Worm (Caenorhabditis elegans) whole organism, midembryonic: ENCODE data around the gene F42E11.3.

ENCODE experiments used
- T22C8.4 ChIP-seq: fragments of 200-800 bp; sonication (Bioruptor generic); IDR thresholded peaks from 2 replicates; pipeline ENCODE4 v1.3.6; 2022; ENCODE audit warnings: missing genetic modification characterization, missing compliant biosample characterization
- cog-1 ChIP-seq: sonication (generic microtip); optimal IDR thresholded peaks from 2 replicates; lab custom pipeline; 2016; ENCODE audit warnings: missing genetic modification characterization, missing compliant biosample characterization
- flt-1 ChIP-seq: fragments of 200-800 bp; sonication (Bioruptor generic); IDR thresholded peaks from 2 replicates; pipeline ENCODE4 v1.3.6; 2022; ENCODE audit warnings: missing genetic modification characterization, missing compliant biosample characterization
- klf-2 ChIP-seq: fragments of 200-800 bp; sonication (Bioruptor generic); conservative IDR thresholded peaks from 2 replicates; pipeline ENCODE4 v1.3.6; 2022; ENCODE audit warnings: missing genetic modification reagents, missing genetic modification characterization, missing compliant biosample characterization
- med-1 ChIP-seq: sonication (generic microtip); optimal IDR thresholded peaks from 2 replicates; lab custom pipeline; 2017; ENCODE audit warnings: missing genetic modification characterization, mild to moderate bottlenecking, missing compliant biosample characterization, antibody characterized with exemption, missing genetic modification reagents; ENCODE audit not compliant: insufficient read depth
- ref-1 ChIP-seq: fragments of 200-800 bp; sonication (Bioruptor generic); conservative IDR thresholded peaks from 2 replicates; pipeline ENCODE4 v1.3.6; 2022; ENCODE audit warnings: missing genetic modification reagents, missing genetic modification characterization, missing compliant biosample characterization
- tab-1 ChIP-seq: fragments of 200-800 bp; sonication (Bioruptor generic); IDR thresholded peaks from 2 replicates; pipeline ENCODE4 v1.3.6; 2022; ENCODE audit warnings: missing genetic modification characterization, missing compliant biosample characterization
- ztf-23 ChIP-seq: fragments of 200-800 bp; sonication (Bioruptor generic); IDR thresholded peaks from 2 replicates; pipeline ENCODE4 v1.3.6; 2022; ENCODE audit warnings: missing genetic modification reagents, missing genetic modification characterization, missing compliant biosample characterization
- ztf-29 ChIP-seq: fragments of 200-800 bp; sonication (Bioruptor generic); IDR thresholded peaks from 2 replicates; pipeline ENCODE4 v1.3.6; 2022; ENCODE audit warnings: missing genetic modification reagents, missing genetic modification characterization, missing compliant biosample characterization

Gene F42E11.3

DNA sequence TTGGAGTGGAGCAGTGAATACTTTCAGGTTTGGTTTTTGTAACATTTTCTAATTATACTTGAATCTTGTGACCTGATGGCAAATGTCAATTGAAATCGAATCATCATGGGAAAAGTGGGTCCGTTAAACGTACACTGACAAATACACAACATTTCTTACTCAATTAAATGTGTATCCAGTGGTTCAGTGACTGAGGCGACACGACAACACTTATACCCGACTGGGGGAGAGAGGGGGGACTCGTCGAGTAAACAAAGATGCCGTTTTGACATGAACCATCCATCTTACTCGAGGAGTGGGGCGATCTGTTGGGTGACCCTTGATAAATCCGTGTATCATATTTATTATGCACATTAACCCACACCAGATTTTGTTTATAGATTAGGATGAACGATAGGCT is 6.6 kb downstream of the F42E11.3 start:
- TF ChIP-seq flt-1 = 0 out of 2 replicates have a peak, but pooled peaks have one; percentile 13
- no peak for TF ChIP-seq tab-1
- TF ChIP-seq cog-1 = peak; percentile 73

DNA sequence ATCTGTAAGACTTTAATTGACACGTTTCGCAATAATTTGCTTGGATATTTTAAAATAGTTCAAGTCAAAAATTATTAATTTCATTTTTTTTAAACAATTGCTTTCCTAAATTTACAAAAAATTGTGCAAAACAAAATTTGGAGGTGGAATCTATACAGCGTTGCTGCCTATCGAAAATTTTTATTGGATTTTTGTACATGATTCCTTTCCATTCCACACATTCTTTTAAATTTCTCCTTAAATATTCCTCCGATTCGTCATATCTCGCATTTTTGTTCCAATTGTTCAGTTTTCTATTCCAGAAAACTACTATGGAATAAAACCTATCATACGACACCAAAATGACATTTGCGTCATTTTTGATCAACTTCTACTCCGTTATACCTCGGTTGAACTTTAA is 7.0 kb downstream of the F42E11.3 start, which contains the start of gene ttyh-1:
Gene ttyh-1 (plus strand): TSS at position 301 of the 400 bp plus-strand sequence.
- no peak for TF ChIP-seq ref-1
- no peak for TF ChIP-seq ztf-29
- no peak for TF ChIP-seq ztf-23 (GFP tag; lab: Robert Waterston, UW)
- no peak for TF ChIP-seq klf-2 (GFP tag; lab: Robert Waterston, UW)
- no peak for TF ChIP-seq cog-1
- no peak for TF ChIP-seq tab-1
- no peak for TF ChIP-seq T22C8.4
- TF ChIP-seq med-1 (GFP tag; lab: Kevin White, UChicago) = no peak
- no peak for TF ChIP-seq flt-1

DNA sequence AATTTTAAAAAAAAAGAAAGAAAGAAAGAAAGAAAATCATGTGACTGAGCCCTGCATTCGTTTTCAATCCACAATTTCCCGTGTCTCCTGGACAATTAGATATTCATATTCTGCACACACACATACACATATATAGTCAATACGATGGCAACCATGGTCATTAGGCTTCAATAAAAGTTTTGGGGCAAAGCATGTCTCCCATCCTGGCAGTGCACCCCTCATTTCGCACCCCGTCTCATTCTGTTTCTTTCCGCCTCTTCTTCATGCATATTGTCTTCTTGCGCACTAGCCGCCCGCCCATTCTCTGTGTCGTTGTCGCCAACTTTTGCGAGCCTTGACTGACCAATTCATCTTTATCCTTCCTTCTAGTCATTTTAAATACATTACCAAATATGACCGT is 7.8 kb downstream of the F42E11.3 start:
- no peak for TF ChIP-seq ztf-29
- no peak for TF ChIP-seq cog-1
- TF ChIP-seq tab-1 = 0 out of 2 replicates have a peak, but pooled peaks have one; percentile 10
- TF ChIP-seq ztf-23 (GFP tag; lab: Robert Waterston, UW) = no peak

ce11 chrX:11367087-11367486 is 8.3 kb downstream of the F42E11.3 start:
- TF ChIP-seq ztf-29 (no peak), klf-2 (GFP tag; lab: Robert Waterston, UW) (no peak), T22C8.4 (no peak), ref-1 (no peak), tab-1 (no peak), med-1 (GFP tag; lab: Kevin White, UChicago) (no peak), ztf-23 (GFP tag; lab: Robert Waterston, UW) (no peak)

DNA sequence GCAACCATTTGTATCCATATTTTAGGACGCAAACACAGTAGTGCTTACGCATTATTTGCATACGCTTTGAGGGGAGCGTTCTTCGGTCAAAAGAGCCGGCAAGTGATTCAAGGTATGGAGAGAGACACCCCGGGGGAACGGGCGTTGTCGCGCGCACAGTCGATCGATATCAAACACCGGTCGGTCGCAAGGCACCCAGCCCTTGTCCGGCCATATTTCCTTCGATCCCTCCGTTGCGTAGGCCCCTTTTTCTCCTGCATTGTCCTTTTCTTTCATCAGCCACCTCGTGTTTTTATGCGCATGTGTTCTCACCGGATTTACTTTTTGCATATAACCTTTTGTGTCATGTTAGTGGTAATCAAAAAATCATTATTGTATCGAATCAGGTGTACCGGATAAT is 9.4 kb downstream of the F42E11.3 start:
- TF ChIP-seq T22C8.4 (peak; percentile 56; the same call in 1 of the 2 replicates), ztf-29 (no peak), flt-1 (0 out of 2 replicates have a peak, but pooled peaks have one; percentile 30)

DNA sequence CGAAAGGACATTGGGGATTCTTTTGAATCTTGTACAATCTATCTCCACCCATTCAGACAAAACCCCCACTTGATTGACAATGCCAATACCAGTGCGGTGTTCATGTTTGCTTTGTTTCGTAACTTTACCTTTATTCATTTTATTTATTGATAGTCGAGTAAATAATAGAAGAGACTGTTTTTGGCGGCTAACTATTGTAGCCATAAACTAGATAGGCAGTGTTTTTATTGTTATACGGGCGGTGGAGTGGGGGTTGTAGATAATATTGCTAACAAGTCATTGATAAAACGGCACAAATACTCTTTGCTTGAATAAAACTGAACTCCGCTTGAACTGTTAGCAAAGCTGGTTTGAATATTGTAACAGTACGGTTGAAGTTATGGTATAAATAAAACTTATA is 10.5 kb downstream of the F42E11.3 start:
- TF ChIP-seq ref-1 (no peak), med-1 (GFP tag; lab: Kevin White, UChicago) (no peak), ztf-23 (GFP tag; lab: Robert Waterston, UW) (no peak), cog-1 (no peak), flt-1 (no peak), T22C8.4 (no peak), klf-2 (GFP tag; lab: Robert Waterston, UW) (no peak), tab-1 (no peak), ztf-29 (no peak)

DNA sequence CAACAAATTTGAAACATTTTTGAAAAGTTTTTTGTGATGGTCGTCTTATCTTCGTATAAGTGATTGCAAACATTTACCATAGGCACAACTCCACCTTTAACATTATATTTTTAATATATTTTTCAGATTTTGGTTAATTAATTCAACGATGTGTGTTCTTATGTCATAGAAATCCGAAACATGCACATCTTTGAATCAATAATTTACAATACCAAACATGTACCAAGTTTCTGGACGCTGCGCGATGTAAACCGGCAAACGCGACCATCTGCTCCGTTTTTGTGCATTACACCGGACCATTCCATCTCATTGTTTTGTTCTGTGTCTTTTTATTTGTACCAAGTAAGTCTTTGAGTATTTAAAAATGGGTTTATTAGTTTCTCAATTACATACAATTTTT is 17.9 kb downstream of the F42E11.3 start, which contains the start of gene pgp-4:
Gene pgp-4 (plus strand): TSS at position 301 of the 400 bp plus-strand sequence.
- no peak for TF ChIP-seq klf-2 (GFP tag; lab: Robert Waterston, UW)
- no peak for TF ChIP-seq tab-1
- no peak for TF ChIP-seq ref-1
- TF ChIP-seq cog-1 = no peak
- TF ChIP-seq T22C8.4 = no peak
- TF ChIP-seq med-1 (GFP tag; lab: Kevin White, UChicago) = no peak
- TF ChIP-seq flt-1 = no peak
- TF ChIP-seq ztf-23 (GFP tag; lab: Robert Waterston, UW) = no peak
- TF ChIP-seq ztf-29 = no peak

- TF ChIP-seq flt-1 (no peak), ref-1 (no peak), tab-1 (no peak), klf-2 (GFP tag; lab: Robert Waterston, UW) (no peak), ztf-29 (no peak), ztf-23 (GFP tag; lab: Robert Waterston, UW) (no peak), cog-1 (no peak), med-1 (GFP tag; lab: Kevin White, UChicago) (no peak), T22C8.4 (no peak)
Measured at ce11 chrX:11355856-11356255, 19.6 kb downstream of the F42E11.3 start.

- TF ChIP-seq ref-1 (no peak), T22C8.4 (no peak), ztf-29 (no peak), klf-2 (GFP tag; lab: Robert Waterston, UW) (no peak), cog-1 (no peak), med-1 (GFP tag; lab: Kevin White, UChicago) (no peak), flt-1 (no peak), tab-1 (no peak), ztf-23 (GFP tag; lab: Robert Waterston, UW) (no peak)
Measured at ce11 chrX:11351856-11352255, 23.6 kb downstream of the F42E11.3 start, which contains the start of gene pgp-3. Gene pgp-3 (plus strand): TSS chrX:11352156.

DNA sequence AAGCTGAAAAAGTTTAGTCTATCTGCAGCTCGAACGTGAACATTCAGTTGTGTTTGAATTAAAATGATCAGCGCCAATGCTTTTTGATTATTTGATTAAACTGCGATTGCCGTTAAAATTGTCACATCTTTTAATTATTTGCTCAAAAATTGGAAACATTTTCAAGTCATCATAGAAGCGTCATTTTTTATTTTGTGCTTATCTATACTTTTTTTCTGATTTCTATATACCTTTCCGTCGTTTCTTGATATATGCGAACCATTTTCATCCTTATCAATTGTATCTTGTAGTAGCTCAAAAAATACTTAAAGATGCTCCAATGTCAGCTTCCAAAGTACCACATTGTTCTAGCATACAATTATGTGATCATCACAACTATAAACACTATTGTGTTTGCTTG is 24.1 kb downstream of the F42E11.3 start:
- TF ChIP-seq ztf-23 (GFP tag; lab: Robert Waterston, UW) = no peak
- TF ChIP-seq ztf-29 = no peak
- TF ChIP-seq med-1 (GFP tag; lab: Kevin White, UChicago) = no peak
- no peak for TF ChIP-seq flt-1
- TF ChIP-seq tab-1 = no peak
- no peak for TF ChIP-seq ref-1
- TF ChIP-seq klf-2 (GFP tag; lab: Robert Waterston, UW) = no peak
- no peak for TF ChIP-seq T22C8.4
- TF ChIP-seq cog-1 = no peak

- TF ChIP-seq ztf-29 (no peak), tab-1 (no peak), med-1 (GFP tag; lab: Kevin White, UChicago) (no peak), cog-1 (no peak), T22C8.4 (no peak), ref-1 (no peak), flt-1 (no peak), ztf-23 (GFP tag; lab: Robert Waterston, UW) (no peak), klf-2 (GFP tag; lab: Robert Waterston, UW) (no peak)
Measured at ce11 chrX:11346155-11346554, 29.3 kb downstream of the F42E11.3 start, which contains the start of gene oct-2. Gene oct-2 (plus strand): TSS chrX:11346455.
